Fruit fly (Drosophila melanogaster) whole organism, wandering third instar larva: Measurements from ENCODE around the gene CycB3.

Source experiments
- Hr78 ChIP-seq: fragments of >200 bp; optimal IDR thresholded peaks from 2 replicates; lab custom pipeline; 2017; ENCODE audit warnings: missing biosample characterization, missing genetic modification characterization
- dsf ChIP-seq: sonication (Bioruptor generic); optimal IDR thresholded peaks from 2 replicates; lab custom pipeline; 2016; ENCODE audit warnings: missing biosample characterization, missing genetic modification characterization, borderline replicate concordance

DNA sequence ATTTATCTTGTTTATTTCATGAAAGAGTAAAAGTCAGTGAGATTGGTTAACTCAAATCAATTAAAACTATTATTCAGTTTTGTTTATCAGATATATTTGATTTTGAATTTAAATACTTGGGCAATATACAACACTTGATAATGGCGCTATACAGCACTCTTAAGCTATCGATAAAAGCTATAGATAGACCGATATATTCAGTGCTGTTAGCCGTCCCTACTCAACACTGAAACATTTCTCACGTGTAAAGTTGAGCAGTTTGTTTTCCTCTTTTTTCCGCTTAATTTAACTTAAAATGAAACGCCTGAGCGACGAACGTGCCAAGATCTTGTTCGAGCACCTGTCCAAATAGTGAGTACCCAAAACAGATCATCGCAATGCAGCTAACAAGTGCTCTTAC, 20.2 kb downstream of the CycB3 start, which contains the start of gene CG7006:
- TF ChIP-seq dsf (GFP tag; lab: Kevin White, UChicago) (peak; percentile 76), Hr78 (GFP tag; lab: Kevin White, UChicago) (no peak)
